Worm (Caenorhabditis elegans) whole organism, L2 larva: ENCODE measurements around the gene W07E11.1.
A peak's percentile ranks its signal among the peaks of the same experiment; 100 is the strongest.

Experiments used
- F13H6.1 ChIP-seq: sonication (generic microtip); optimal IDR thresholded peaks from 2 replicates; lab custom pipeline; 2016; ENCODE audit warnings: missing genetic modification characterization, missing compliant biosample characterization
- Y55F3AM.14 ChIP-seq: fragments of 200-800 bp; sonication (Bioruptor generic); optimal IDR thresholded peaks from 2 replicates; lab custom pipeline; 2018; ENCODE audit warnings: mild to moderate bottlenecking, missing genetic modification characterization, missing compliant biosample characterization
- ZK546.5 ChIP-seq: sonication (generic microtip); optimal IDR thresholded peaks from 2 replicates; lab custom pipeline; 2017; ENCODE audit warnings: missing biosample characterization, missing genetic modification characterization
- aly-2 ChIP-seq: fragments of 150-350 bp; optimal IDR thresholded peaks from 2 replicates; lab custom pipeline; 2014; ENCODE audit warnings: missing biosample characterization, missing genetic modification characterization
- ama-1 ChIP-seq: fragments of 150-350 bp; optimal IDR thresholded peaks from 2 replicates; lab custom pipeline; 2018; ENCODE audit warnings: inconsistent platforms
- blmp-1 ChIP-seq: sonication (generic microtip); optimal IDR thresholded peaks from 2 replicates; lab custom pipeline; 2017; ENCODE audit warnings: missing genetic modification characterization, mild to moderate bottlenecking, missing compliant biosample characterization, antibody characterized with exemption, moderate library complexity; ENCODE audit not compliant: insufficient read depth
- ceh-16 ChIP-seq: fragments of 150-350 bp; optimal IDR thresholded peaks from 2 replicates; lab custom pipeline; 2014; ENCODE audit warnings: missing biosample characterization, missing genetic modification characterization
- ceh-82 ChIP-seq: fragments of 150-350 bp; optimal IDR thresholded peaks from 2 replicates; lab custom pipeline; 2014; ENCODE audit warnings: missing biosample characterization, missing genetic modification characterization
- crh-2 ChIP-seq: sonication (generic microtip); optimal IDR thresholded peaks from 2 replicates; lab custom pipeline; 2017; ENCODE audit warnings: missing biosample characterization, missing genetic modification characterization
- dmd-4 ChIP-seq: sonication (generic microtip); optimal IDR thresholded peaks from 2 replicates; lab custom pipeline; 2017; ENCODE audit warnings: missing biosample characterization, missing genetic modification characterization
- egl-27 ChIP-seq: sonication (generic microtip); optimal IDR thresholded peaks from 3 replicates; lab custom pipeline; 2017; ENCODE audit warnings: missing biosample characterization, missing genetic modification reagents, missing genetic modification characterization
- elt-1 ChIP-seq: fragments of 150-350 bp; optimal IDR thresholded peaks from 2 replicates; lab custom pipeline; 2014; ENCODE audit warnings: missing biosample characterization, missing genetic modification characterization
- elt-3 ChIP-seq: sonication (generic microtip); optimal IDR thresholded peaks from 2 replicates; lab custom pipeline; 2017; ENCODE audit warnings: missing biosample characterization, missing genetic modification characterization
- fos-1 ChIP-seq: fragments of 150-350 bp; optimal IDR thresholded peaks from 2 replicates; lab custom pipeline; 2014; ENCODE audit warnings: missing biosample characterization, missing genetic modification characterization
- gmeb-1 ChIP-seq: fragments of 150-350 bp; optimal IDR thresholded peaks from 2 replicates; lab custom pipeline; 2014; ENCODE audit warnings: missing biosample characterization, missing genetic modification characterization
- lin-11 ChIP-seq: fragments of 150-350 bp; sonication (generic microtip); optimal IDR thresholded peaks from 2 replicates; lab custom pipeline; 2014; ENCODE audit warnings: missing biosample characterization, missing genetic modification characterization, inconsistent platforms, mixed read lengths
- lin-39 ChIP-seq: fragments of 150-350 bp; optimal IDR thresholded peaks from 2 replicates; lab custom pipeline; 2014; ENCODE audit warnings: missing biosample characterization, missing genetic modification reagents, missing genetic modification characterization
- lsy-2 ChIP-seq, 2 experiments: fragments of 150-350 bp in 1 of 2; sonication (generic microtip) in 1 of 2; optimal IDR thresholded peaks; 2 replicates each; lab custom pipeline; 2014 to 2017; ENCODE audit warnings: missing biosample characterization in 2 of 2, missing genetic modification characterization in 2 of 2
- mdl-1 ChIP-seq, 2 experiments: fragments of 150-350 bp in 1 of 2; sonication (generic microtip) in 1 of 2; optimal IDR thresholded peaks; 2 replicates each; lab custom pipeline; 2017; ENCODE audit warnings: missing biosample characterization in 2 of 2, missing genetic modification characterization in 2 of 2
- nhr-10 ChIP-seq: sonication (generic microtip); optimal IDR thresholded peaks from 2 replicates; lab custom pipeline; 2017; ENCODE audit warnings: missing biosample characterization, missing genetic modification characterization
- nhr-11 ChIP-seq: fragments of 150-350 bp; optimal IDR thresholded peaks from 2 replicates; lab custom pipeline; 2014; ENCODE audit warnings: missing biosample characterization, missing genetic modification characterization
- nhr-12 ChIP-seq: fragments of 150-350 bp; optimal IDR thresholded peaks from 2 replicates; lab custom pipeline; 2014; ENCODE audit warnings: missing biosample characterization, missing genetic modification characterization
- nhr-129 ChIP-seq: fragments of 150-350 bp; optimal IDR thresholded peaks from 2 replicates; lab custom pipeline; 2014; ENCODE audit warnings: missing biosample characterization, missing genetic modification characterization
- nhr-21 ChIP-seq: fragments of 150-350 bp; optimal IDR thresholded peaks from 2 replicates; lab custom pipeline; 2014; ENCODE audit warnings: missing biosample characterization, missing genetic modification characterization
- nhr-23 ChIP-seq: fragments of 150-350 bp; optimal IDR thresholded peaks from 2 replicates; lab custom pipeline; 2014; ENCODE audit warnings: missing biosample characterization, missing genetic modification reagents, missing genetic modification characterization
- nhr-237 ChIP-seq: fragments of 150-350 bp; optimal IDR thresholded peaks from 2 replicates; lab custom pipeline; 2014; ENCODE audit warnings: missing biosample characterization, missing genetic modification characterization
- nhr-6 ChIP-seq: fragments of 150-350 bp; optimal IDR thresholded peaks from 2 replicates; lab custom pipeline; 2014; ENCODE audit warnings: missing biosample characterization, missing genetic modification characterization
- peb-1 ChIP-seq: fragments of 150-350 bp; optimal IDR thresholded peaks from 2 replicates; lab custom pipeline; 2014; ENCODE audit warnings: missing biosample characterization, missing genetic modification characterization
- sem-4 ChIP-seq: fragments of 150-350 bp; optimal IDR thresholded peaks from 2 replicates; lab custom pipeline; 2014; ENCODE audit warnings: missing biosample characterization, missing genetic modification reagents, missing genetic modification characterization
- skn-1 ChIP-seq: sonication (generic microtip); optimal IDR thresholded peaks from 2 replicates; lab custom pipeline; 2017; ENCODE audit warnings: missing biosample characterization, missing genetic modification characterization
- sma-3 ChIP-seq: sonication (generic microtip); optimal IDR thresholded peaks from 2 replicates; lab custom pipeline; 2016; ENCODE audit warnings: missing genetic modification reagents, missing genetic modification characterization, missing compliant biosample characterization
- sma-9 ChIP-seq, 2 experiments: fragments of 150-350 bp in 1 of 2; sonication (generic microtip) in 1 of 2; optimal IDR thresholded peaks; 2 replicates each; lab custom pipeline; 2014 to 2016; ENCODE audit warnings: missing genetic modification characterization in 2 of 2, mild to moderate bottlenecking in 1 of 2, missing biosample characterization in 1 of 2, missing compliant biosample characterization in 1 of 2, missing genetic modification reagents in 1 of 2, moderate library complexity in 1 of 2
- unc-55 ChIP-seq: fragments of 150-350 bp; sonication (generic microtip); optimal IDR thresholded peaks from 3 replicates; lab custom pipeline; 2014; ENCODE audit warnings: missing biosample characterization, missing genetic modification reagents, missing genetic modification characterization
- unc-62 ChIP-seq: fragments of 150-350 bp; optimal IDR thresholded peaks from 2 replicates; lab custom pipeline; 2014; ENCODE audit warnings: missing biosample characterization, missing genetic modification reagents, missing genetic modification characterization
- ztf-1 ChIP-seq: fragments of 200-800 bp; sonication (Bioruptor generic); conservative IDR thresholded peaks from 2 replicates; pipeline ENCODE4 v1.3.6; 2022; ENCODE audit warnings: missing genetic modification characterization, missing compliant biosample characterization
- ztf-11 ChIP-seq: sonication (generic microtip); optimal IDR thresholded peaks from 2 replicates; lab custom pipeline; 2017; ENCODE audit warnings: missing biosample characterization, missing genetic modification characterization
- ztf-4 ChIP-seq: fragments of 150-350 bp; optimal IDR thresholded peaks from 2 replicates; lab custom pipeline; 2014; ENCODE audit warnings: missing biosample characterization, missing genetic modification characterization

W07E11.1 gene

DNA sequence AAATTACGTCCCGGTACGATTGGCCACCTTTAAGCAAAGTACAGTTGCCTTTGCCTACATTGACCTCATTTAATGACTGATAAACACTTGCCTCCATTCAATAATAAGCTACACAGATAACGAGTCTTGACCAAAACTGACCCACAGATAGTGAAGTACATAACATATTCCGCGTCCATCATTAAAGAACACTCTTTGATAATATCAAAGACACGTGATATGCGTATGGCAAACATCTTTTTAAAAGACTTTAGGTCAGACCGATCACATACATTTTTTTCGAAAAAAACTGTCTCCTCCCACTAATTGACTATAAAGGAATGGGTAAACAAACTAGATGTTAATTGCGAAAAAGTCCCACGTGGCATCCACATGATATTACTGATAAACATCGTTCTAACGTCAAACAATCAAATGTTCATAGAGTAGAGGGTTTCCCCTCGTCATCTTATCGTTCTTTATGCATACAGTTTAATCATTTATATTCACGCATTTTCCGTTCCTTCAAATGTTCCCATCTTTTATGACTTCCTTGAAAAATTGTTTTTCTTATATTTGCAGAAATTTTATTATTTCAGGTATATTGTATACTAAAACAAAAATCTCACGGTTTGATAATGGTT is at the start of gene W07E11.1:
Gene W07E11.1 (plus strand): TSS at position 573 of the 623 bp plus-strand sequence.
- TF ChIP-seq nhr-21 (tag; lab: Kevin White, UChicago) = peak; percentile 63
- peak; percentile 85 for TF ChIP-seq sma-9 (GFP tag; optimal IDR thresholded peaks at IDR 0.05; lab: Kevin White, UChicago)
- TF ChIP-seq sma-9 (tag; optimal IDR thresholded peaks at IDR 0.05; lab: Kevin White, UChicago) = no peak
- peak; percentile 21 for TF ChIP-seq nhr-129
- peak; percentile 73 for TF ChIP-seq sma-3 (GFP tag; lab: Kevin White, UChicago)
- TF ChIP-seq aly-2 (tag; lab: Kevin White, UChicago) = no peak
- TF ChIP-seq skn-1 (tag; lab: Kevin White, UChicago) = no peak
- peak in 1 of 2 experiments; percentile 21 for TF ChIP-seq lsy-2 (tag; optimal IDR thresholded peaks at IDR 0.05; lab: Kevin White, UChicago)
- peak; percentile 79 for TF ChIP-seq crh-2 (tag; lab: Kevin White, UChicago)
- TF ChIP-seq gmeb-1 (tag; lab: Kevin White, UChicago) = peak; percentile 40
- TF ChIP-seq unc-55 (GFP tag; lab: Kevin White, UChicago) = no peak
- no peak for TF ChIP-seq egl-27 (tag; lab: Kevin White, UChicago)
- TF ChIP-seq mdl-1 (tag; optimal IDR thresholded peaks at IDR 0.05; lab: Kevin White, UChicago) = peak in 1 of 2 experiments; percentile 20
- TF ChIP-seq nhr-23 = no peak
- TF ChIP-seq F13H6.1 (tag; lab: Kevin White, UChicago) = peak; percentile 87
- TF ChIP-seq peb-1 (tag; lab: Kevin White, UChicago) = no peak
- no peak for TF ChIP-seq ztf-11 (tag; lab: Kevin White, UChicago)
- TF ChIP-seq fos-1 (tag; lab: Kevin White, UChicago) = peak; percentile 39

ce11 chrX:10044473-10044872 is 39.9 kb upstream of the W07E11.1 start:
- TF ChIP-seq nhr-23 = no peak
- TF ChIP-seq Y55F3AM.14 (GFP tag; lab: Kevin White, UChicago) = no peak
- no peak for TF ChIP-seq gmeb-1 (tag; lab: Kevin White, UChicago)
- no peak for TF ChIP-seq ama-1 (lab: Kevin White, UChicago)
- no peak for TF ChIP-seq crh-2 (tag; lab: Kevin White, UChicago)
- no peak for TF ChIP-seq ceh-82 (tag; lab: Kevin White, UChicago)
- no peak for TF ChIP-seq nhr-6
- TF ChIP-seq unc-62 (GFP tag; lab: Kevin White, UChicago) = no peak
- TF ChIP-seq elt-3 = no peak
- TF ChIP-seq ztf-4 (tag; lab: Kevin White, UChicago) = no peak

- no peak for TF ChIP-seq sma-9 (GFP tag; optimal IDR thresholded peaks at IDR 0.05; lab: Kevin White, UChicago)
- TF ChIP-seq sma-9 (tag; optimal IDR thresholded peaks at IDR 0.05; lab: Kevin White, UChicago) = no peak
- no peak for TF ChIP-seq elt-1
- TF ChIP-seq aly-2 (tag; lab: Kevin White, UChicago) = no peak
- TF ChIP-seq, all 48 proteins: peak for 0
Observed at ce11 chrX:10047325-10047724, 37.1 kb upstream of the W07E11.1 start, which contains the start of gene ZC374.2. TSS of gene ZC374.2 (minus strand) at chrX:10047425.

ce11 chrX:10049160-10049559 is 35.3 kb upstream of the W07E11.1 start, which contains the start of gene gnrr-3:
TSS of gene gnrr-3 (plus strand) at chrX:10049460.
- TF ChIP-seq elt-3 (no peak), nhr-21 (tag; lab: Kevin White, UChicago) (no peak), ama-1 (lab: Kevin White, UChicago) (no peak), nhr-237 (tag; lab: Kevin White, UChicago) (no peak), ceh-16 (tag; lab: Kevin White, UChicago) (no peak), gmeb-1 (tag; lab: Kevin White, UChicago) (no peak), nhr-12 (no peak), dmd-4 (tag; lab: Kevin White, UChicago) (no peak), lin-39 (tag; lab: Kevin White, UChicago) (no peak), egl-27 (tag; lab: Kevin White, UChicago) (no peak), blmp-1 (tag; lab: Kevin White, UChicago) (no peak), lin-11 (tag; lab: Kevin White, UChicago) (no peak), elt-1 (no peak), nhr-10 (tag; lab: Kevin White, UChicago) (no peak), ztf-1 (GFP tag; lab: Robert Waterston, UW) (no peak), sem-4 (tag; lab: Kevin White, UChicago) (no peak), ZK546.5 (tag; lab: Kevin White, UChicago) (no peak), nhr-11 (tag; lab: Kevin White, UChicago) (no peak), Y55F3AM.14 (GFP tag; lab: Kevin White, UChicago) (no peak), nhr-6 (no peak)
